Fruit fly (Drosophila melanogaster) whole organism, prepupa: ENCODE measurements around the gene sing.

Source experiments
- Blimp-1 ChIP-seq: fragments of 200-800 bp; sonication (Bioruptor generic); optimal IDR thresholded peaks from 3 replicates; lab custom pipeline; 2017; ENCODE audit warnings: missing biosample characterization, missing genetic modification characterization, mild to moderate bottlenecking, moderate library complexity, missing genetic modification reagents
- CG10631 ChIP-seq: fragments of 200-800 bp; sonication (Bioruptor generic); optimal IDR thresholded peaks from 2 replicates; lab custom pipeline; 2016; ENCODE audit warnings: missing biosample characterization, missing genetic modification characterization
- CG10669 ChIP-seq: fragments of 200-800 bp; sonication (Bioruptor generic); optimal IDR thresholded peaks from 3 replicates; lab custom pipeline; 2018; ENCODE audit warnings: missing biosample characterization, mild to moderate bottlenecking, missing genetic modification characterization, moderate library complexity
- CG11762 ChIP-seq: fragments of 200-800 bp; sonication (Bioruptor generic); optimal IDR thresholded peaks from 3 replicates; lab custom pipeline; 2016; ENCODE audit warnings: missing biosample characterization, missing genetic modification characterization; ENCODE audit not compliant: insufficient read depth
- CG11902 ChIP-seq: fragments of 200-800 bp; sonication (Bioruptor generic); optimal IDR thresholded peaks from 3 replicates; lab custom pipeline; 2016; ENCODE audit warnings: missing biosample characterization, missing genetic modification characterization
- CG15336 ChIP-seq: fragments of 200-800 bp; sonication (Bioruptor generic); IDR thresholded peaks from 2 replicates; pipeline ENCODE4 v1.3.6; 2022; ENCODE audit warnings: missing biosample characterization, missing genetic modification characterization
- CG1621 ChIP-seq: fragments of 200-800 bp; sonication (Bioruptor generic); optimal IDR thresholded peaks from 3 replicates; lab custom pipeline; 2018; ENCODE audit warnings: missing biosample characterization, mild to moderate bottlenecking, missing genetic modification characterization
- CG31627 ChIP-seq: fragments of 200-800 bp; sonication (Bioruptor generic); optimal IDR thresholded peaks from 3 replicates; lab custom pipeline; 2016; ENCODE audit warnings: missing biosample characterization, missing genetic modification characterization
- CG32006 ChIP-seq: fragments of 200-800 bp; sonication (Bioruptor generic); optimal IDR thresholded peaks from 3 replicates; lab custom pipeline; 2017; ENCODE audit warnings: missing biosample characterization, mild to moderate bottlenecking, missing genetic modification characterization
- CG4318 ChIP-seq: fragments of 200-800 bp; sonication (Bioruptor generic); optimal IDR thresholded peaks from 3 replicates; lab custom pipeline; 2017; ENCODE audit warnings: missing biosample characterization, mild to moderate bottlenecking, missing genetic modification characterization
- CG6163 ChIP-seq: fragments of 200-800 bp; sonication (Bioruptor generic); IDR thresholded peaks from 3 replicates; pipeline ENCODE4 v1.3.6; 2022; ENCODE audit warnings: missing biosample characterization, missing genetic modification characterization
- CG6276 ChIP-seq: fragments of 200-800 bp; sonication (Bioruptor generic); optimal IDR thresholded peaks from 2 replicates; lab custom pipeline; 2017; ENCODE audit warnings: missing biosample characterization, mild to moderate bottlenecking, missing genetic modification characterization
- CG6792 ChIP-seq: fragments of 200-800 bp; sonication (Bioruptor generic); optimal IDR thresholded peaks from 3 replicates; lab custom pipeline; 2016; ENCODE audit warnings: missing biosample characterization, missing genetic modification characterization
- CG6808 ChIP-seq: fragments of 200-800 bp; sonication (Bioruptor generic); optimal IDR thresholded peaks from 3 replicates; lab custom pipeline; 2017; ENCODE audit warnings: missing biosample characterization, missing genetic modification characterization, mild to moderate bottlenecking, moderate library complexity, missing genetic modification reagents
- CG6854 ChIP-seq: fragments of 200-800 bp; sonication (Bioruptor generic); optimal IDR thresholded peaks from 2 replicates; lab custom pipeline; 2017; ENCODE audit warnings: missing biosample characterization, mild to moderate bottlenecking, missing genetic modification characterization
- CG7368 ChIP-seq: fragments of 200-800 bp; sonication (Bioruptor generic); optimal IDR thresholded peaks from 3 replicates; lab custom pipeline; 2016; ENCODE audit warnings: missing biosample characterization, missing genetic modification characterization
- CG8119 ChIP-seq: fragments of 200-800 bp; sonication (Bioruptor generic); IDR thresholded peaks from 3 replicates; pipeline ENCODE4 v1.3.6; 2022; ENCODE audit warnings: missing biosample characterization, missing genetic modification characterization
- Eip78C ChIP-seq: fragments of 200-800 bp; sonication (Bioruptor generic); peaks from one replicate; lab custom pipeline; 2016; ENCODE audit warnings: missing biosample characterization, missing genetic modification characterization
- Eip93F ChIP-seq: fragments of 200-800 bp; sonication (Bioruptor generic); optimal IDR thresholded peaks from 2 replicates; lab custom pipeline; 2016; ENCODE audit warnings: missing biosample characterization, mild to moderate bottlenecking, missing genetic modification characterization
- Ets96B ChIP-seq: fragments of 200-800 bp; optimal IDR thresholded peaks from 2 replicates; lab custom pipeline; 2019; ENCODE audit warnings: missing biosample characterization, mild to moderate bottlenecking, missing genetic modification characterization, moderate library complexity
- Gug ChIP-seq: fragments of 200-800 bp; sonication (Bioruptor generic); IDR thresholded peaks from 2 replicates; pipeline ENCODE4 v1.3.6; 2022; ENCODE audit warnings: missing biosample characterization, missing genetic modification characterization
- Hr38 ChIP-seq: sonication (Bioruptor generic); optimal IDR thresholded peaks from 2 replicates; lab custom pipeline; 2016; ENCODE audit warnings: missing biosample characterization, missing genetic modification characterization
- Hr39 ChIP-seq: fragments of 200-800 bp; sonication (Bioruptor generic); optimal IDR thresholded peaks from 2 replicates; lab custom pipeline; 2016; ENCODE audit warnings: missing biosample characterization, missing genetic modification characterization
- Hr4 ChIP-seq: fragments of 200-800 bp; sonication (Bioruptor generic); optimal IDR thresholded peaks from 3 replicates; lab custom pipeline; 2016; ENCODE audit warnings: missing biosample characterization, missing genetic modification characterization
- Lpt ChIP-seq: fragments of 200-800 bp; sonication (Bioruptor generic); optimal IDR thresholded peaks from 3 replicates; lab custom pipeline; 2016; ENCODE audit warnings: missing biosample characterization, missing genetic modification characterization
- OdsH ChIP-seq: fragments of 200-800 bp; sonication (Bioruptor generic); optimal IDR thresholded peaks from 3 replicates; lab custom pipeline; 2016; ENCODE audit warnings: missing biosample characterization, missing genetic modification characterization
- Smox ChIP-seq: fragments of 200-800 bp; sonication (Bioruptor generic); optimal IDR thresholded peaks from 3 replicates; lab custom pipeline; 2016; ENCODE audit warnings: missing biosample characterization, missing genetic modification characterization
- Sox102F ChIP-seq: fragments of 200-800 bp; sonication (Bioruptor generic); optimal IDR thresholded peaks from 2 replicates; lab custom pipeline; 2016; ENCODE audit warnings: missing biosample characterization, mild to moderate bottlenecking, missing genetic modification characterization
- Sox14 ChIP-seq: fragments of 200-800 bp; sonication (Bioruptor generic); optimal IDR thresholded peaks from 3 replicates; lab custom pipeline; 2016; ENCODE audit warnings: missing biosample characterization, missing genetic modification characterization
- cyc ChIP-seq: fragments of 200-800 bp; sonication (Bioruptor generic); optimal IDR thresholded peaks from 3 replicates; lab custom pipeline; 2016; ENCODE audit warnings: missing biosample characterization, missing genetic modification characterization
- dac ChIP-seq: fragments of 200-800 bp; sonication (Bioruptor generic); optimal IDR thresholded peaks from 2 replicates; lab custom pipeline; 2017; ENCODE audit warnings: missing biosample characterization, mild to moderate bottlenecking, missing genetic modification characterization
- eg ChIP-seq: fragments of 200-800 bp; sonication (Bioruptor generic); IDR thresholded peaks from 3 replicates; pipeline ENCODE4 v1.3.6; 2022; ENCODE audit warnings: missing biosample characterization, missing genetic modification characterization
- net ChIP-seq: fragments of 200-800 bp; sonication (Bioruptor generic); optimal IDR thresholded peaks from 3 replicates; lab custom pipeline; 2016; ENCODE audit warnings: missing biosample characterization, missing genetic modification characterization
- pdm3 ChIP-seq: fragments of 200-800 bp; sonication (Bioruptor generic); optimal IDR thresholded peaks from 3 replicates; lab custom pipeline; 2016; ENCODE audit warnings: missing biosample characterization, missing genetic modification characterization
- salr ChIP-seq, 2 experiments: fragments of 200-800 bp; sonication (Bioruptor generic); optimal IDR thresholded peaks; 3 replicates each; lab custom pipeline; 2016 to 2018; ENCODE audit warnings: missing biosample characterization in 2 of 2, missing genetic modification characterization in 2 of 2, mild to moderate bottlenecking in 1 of 2
- ss ChIP-seq, 2 experiments: fragments of 200-800 bp; sonication (Bioruptor generic); optimal IDR thresholded peaks; 2 replicates in 1 of 2; 3 replicates in 1 of 2; lab custom pipeline; 2017 to 2018; ENCODE audit warnings: mild to moderate bottlenecking in 2 of 2, missing biosample characterization in 2 of 2, missing genetic modification characterization in 2 of 2, moderate library complexity in 1 of 2
- svp ChIP-seq: fragments of 200-800 bp; sonication (Bioruptor generic); peaks from one replicate; lab custom pipeline; 2016; ENCODE audit warnings: missing biosample characterization, missing genetic modification characterization
- vri ChIP-seq: fragments of 200-800 bp; sonication (Bioruptor generic); optimal IDR thresholded peaks from 3 replicates; lab custom pipeline; 2016; ENCODE audit warnings: missing biosample characterization, mild to moderate bottlenecking, missing genetic modification characterization

The sing gene

DNA sequence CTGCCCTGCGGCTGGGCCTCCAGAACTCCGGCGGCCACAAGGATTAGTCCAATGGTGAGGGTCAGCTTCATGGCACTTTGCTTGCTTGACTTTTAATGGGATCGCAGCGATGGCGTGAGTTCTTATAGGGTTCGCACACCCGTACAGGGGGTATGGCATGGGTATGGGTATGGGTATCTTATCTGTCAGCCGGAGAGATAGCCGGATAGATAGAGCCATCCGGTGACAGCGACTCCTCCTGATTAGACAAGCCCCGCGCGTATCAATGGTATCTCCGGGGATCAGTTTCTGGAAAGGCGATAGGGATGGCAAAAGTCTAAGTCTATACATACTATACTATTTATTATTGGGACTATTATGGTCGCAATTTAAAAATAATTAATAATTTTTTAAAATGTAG lies 27.7 kb downstream of the sing start, which contains the start of gene CG9672:
Gene CG9672, minus strand, starts transcription at position 101 of the 400 bp plus-strand sequence.
- TF ChIP-seq CG10631 (GFP tag; lab: Kevin White, UChicago) = no peak
- TF ChIP-seq Lpt (GFP tag; lab: Kevin White, UChicago) = no peak
- no peak for TF ChIP-seq CG6792 (GFP tag; lab: Kevin White, UChicago)
- TF ChIP-seq CG4318 (GFP tag; lab: Kevin White, UChicago) = no peak
- TF ChIP-seq Smox = no peak
- no peak for TF ChIP-seq CG32006
- TF ChIP-seq CG10669 = no peak
- TF ChIP-seq Sox14 = no peak
- TF ChIP-seq CG6276 = no peak
- TF ChIP-seq Sox102F = no peak
- no peak for TF ChIP-seq Eip78C (GFP tag; lab: Kevin White, UChicago)
- no peak for TF ChIP-seq OdsH (GFP tag; lab: Kevin White, UChicago)
- TF ChIP-seq, all 60 proteins: peak for 0

- TF ChIP-seq CG6163 (GFP tag; lab: Robert Waterston, UW) (no peak), CG7368 (GFP tag; lab: Kevin White, UChicago) (no peak), ss (GFP tag; optimal IDR thresholded peaks at IDR 0.05; lab: Kevin White, UChicago) (no peak), Hr4 (GFP tag; lab: Kevin White, UChicago) (no peak), eg (GFP tag; lab: Robert Waterston, UW) (no peak), CG31627 (no peak), Blimp-1 (GFP tag; lab: Kevin White, UChicago) (no peak), Hr38 (GFP tag; lab: Kevin White, UChicago) (no peak), net (no peak), dac (GFP tag; lab: Kevin White, UChicago) (no peak), Smox (no peak), CG15336 (GFP tag; lab: Robert Waterston, UW) (no peak)
These were observed 31.9 kb downstream of the sing start, which contains the start of gene CG13008 for dm6 chrX:16711003-16711402. Gene CG13008 (plus strand): TSS chrX:16711303.

dm6 chrX:16716649-16717048 lies 37.6 kb downstream of the sing start:
- TF ChIP-seq svp = peak; percentile 81
- no peak for TF ChIP-seq eg (GFP tag; lab: Robert Waterston, UW)
- no peak for TF ChIP-seq Hr39 (GFP tag; lab: Kevin White, UChicago)
- peak; percentile 53 for TF ChIP-seq vri (GFP tag; lab: Kevin White, UChicago)
- TF ChIP-seq CG1621 = no peak
- no peak for TF ChIP-seq Ets96B
- TF ChIP-seq CG6854 (GFP tag; lab: Kevin White, UChicago) = no peak
- no peak for TF ChIP-seq CG6276
- TF ChIP-seq Gug (GFP tag; lab: Robert Waterston, UW) = no peak

dm6 chrX:16718169-16718723 lies 39.1 kb downstream of the sing start:
- no peak for TF ChIP-seq Eip93F
- no peak for TF ChIP-seq CG11902 (GFP tag; lab: Kevin White, UChicago)
- TF ChIP-seq CG10669 = no peak
- peak; percentile 82 for TF ChIP-seq svp
- no peak for TF ChIP-seq CG6276
- no peak for TF ChIP-seq pdm3 (GFP tag; lab: Kevin White, UChicago)
- no peak for TF ChIP-seq cyc
- no peak for TF ChIP-seq CG11762 (GFP tag; lab: Kevin White, UChicago)
- 0 out of 3 replicates have a peak, but pooled peaks have one; percentile 31 for TF ChIP-seq CG6163 (GFP tag; lab: Robert Waterston, UW)
- no peak for TF ChIP-seq CG4318 (GFP tag; lab: Kevin White, UChicago)
- TF ChIP-seq ss (GFP tag; optimal IDR thresholded peaks at IDR 0.05; lab: Kevin White, UChicago) = no peak
- TF ChIP-seq salr (GFP tag; optimal IDR thresholded peaks at IDR 0.05; lab: Kevin White, UChicago) = no peak
- TF ChIP-seq CG6808 (GFP tag; lab: Kevin White, UChicago) = no peak
- TF ChIP-seq CG8119 (GFP tag; lab: Robert Waterston, UW) = no peak
- TF ChIP-seq CG31627 = no peak
- no peak for TF ChIP-seq Sox14
- TF ChIP-seq Eip78C (GFP tag; lab: Kevin White, UChicago) = peak; percentile 53
